Fruit fly (Drosophila melanogaster) whole organism, embryonic: ENCODE results near the gene Eig71Ed.

ENCODE experiments used
- ATbp ChIP-seq: fragments of 200-800 bp; sonication (Bioruptor generic); optimal IDR thresholded peaks from 2 replicates; lab custom pipeline; 2017; ENCODE audit warnings: missing biosample characterization, mild to moderate bottlenecking, missing genetic modification characterization, missing genetic modification reagents
- CG11560 ChIP-seq: fragments of 200-800 bp; sonication (Bioruptor generic); IDR thresholded peaks from 3 replicates; pipeline ENCODE4 v1.3.6; 2022; ENCODE audit warnings: missing biosample characterization, missing genetic modification characterization
- CG11696 ChIP-seq: fragments of 200-800 bp; sonication (Bioruptor generic); IDR thresholded peaks from 2 replicates; pipeline ENCODE4 v1.3.6; 2022; ENCODE audit warnings: missing biosample characterization, missing genetic modification characterization
- CG14667 ChIP-seq: fragments of 200-800 bp; sonication (Bioruptor generic); IDR thresholded peaks from 2 replicates; pipeline ENCODE4 v1.3.6; 2022; ENCODE audit warnings: missing biosample characterization, missing genetic modification characterization
- CG14965 ChIP-seq: fragments of 200-800 bp; sonication (Bioruptor generic); optimal IDR thresholded peaks from 2 replicates; lab custom pipeline; 2016; ENCODE audit warnings: missing biosample characterization, missing genetic modification characterization, borderline replicate concordance
- CG15073 ChIP-seq: fragments of 200-800 bp; sonication (Bioruptor generic); optimal IDR thresholded peaks from 2 replicates; lab custom pipeline; 2016; ENCODE audit warnings: missing biosample characterization, missing genetic modification characterization
- CG1529 ChIP-seq: fragments of 200-800 bp; sonication (Bioruptor generic); optimal IDR thresholded peaks from 3 replicates; lab custom pipeline; 2018; ENCODE audit warnings: missing biosample characterization, missing genetic modification characterization
- CG16779 ChIP-seq: fragments of 200-800 bp; sonication (Bioruptor generic); IDR thresholded peaks from 2 replicates; pipeline ENCODE4 v1.3.6; 2022; ENCODE audit warnings: missing biosample characterization, missing genetic modification characterization
- CG17361 ChIP-seq: fragments of 200-800 bp; sonication (Bioruptor generic); IDR thresholded peaks from 3 replicates; pipeline ENCODE4 v1.3.6; 2022; ENCODE audit warnings: missing biosample characterization, missing genetic modification characterization
- CG30403 ChIP-seq: fragments of 200-800 bp; sonication (Bioruptor generic); optimal IDR thresholded peaks from 3 replicates; lab custom pipeline; 2016; ENCODE audit warnings: missing biosample characterization, missing genetic modification characterization
- CG31441 ChIP-seq: fragments of 200-800 bp; sonication (Bioruptor generic); IDR thresholded peaks from 2 replicates; pipeline ENCODE4 v1.3.6; 2022; ENCODE audit warnings: missing biosample characterization, missing genetic modification characterization
- CG3407 ChIP-seq: fragments of 200-800 bp; sonication (Bioruptor generic); optimal IDR thresholded peaks from 2 replicates; lab custom pipeline; 2018; ENCODE audit warnings: missing biosample characterization, mild to moderate bottlenecking, missing genetic modification characterization
- CG43689 ChIP-seq: fragments of 200-800 bp; sonication (Bioruptor generic); IDR thresholded peaks from 2 replicates; pipeline ENCODE4 v1.3.6; 2022; ENCODE audit warnings: missing biosample characterization, missing genetic modification characterization
- CG5245 ChIP-seq: fragments of 200-800 bp; sonication (Bioruptor generic); optimal IDR thresholded peaks from 3 replicates; lab custom pipeline; 2016; ENCODE audit warnings: missing biosample characterization, missing genetic modification characterization
- CG8924 ChIP-seq: fragments of 200-800 bp; optimal IDR thresholded peaks from 3 replicates; lab custom pipeline; 2019; ENCODE audit warnings: missing biosample characterization, mild to moderate bottlenecking, missing genetic modification characterization, moderate library complexity
- CG9437 ChIP-seq: fragments of 200-800 bp; sonication (Bioruptor generic); optimal IDR thresholded peaks from 2 replicates; lab custom pipeline; 2018; ENCODE audit warnings: missing biosample characterization, mild to moderate bottlenecking, missing genetic modification characterization
- CG9727 ChIP-seq: fragments of 200-800 bp; sonication (Bioruptor generic); optimal IDR thresholded peaks from 3 replicates; lab custom pipeline; 2017; ENCODE audit warnings: missing biosample characterization, mild to moderate bottlenecking, missing genetic modification characterization
- Dbx ChIP-seq: fragments of 200-800 bp; sonication (Bioruptor generic); IDR thresholded peaks from 3 replicates; pipeline ENCODE4 v1.3.6; 2022; ENCODE audit warnings: missing biosample characterization, missing genetic modification characterization
- Fer1 ChIP-seq: fragments of 200-800 bp; sonication (Bioruptor generic); optimal IDR thresholded peaks from 2 replicates; lab custom pipeline; 2017; ENCODE audit warnings: missing biosample characterization, mild to moderate bottlenecking, missing genetic modification characterization
- Kr ChIP-seq: fragments of 200-800 bp; sonication (Bioruptor generic); optimal IDR thresholded peaks from 2 replicates; lab custom pipeline; 2017; ENCODE audit warnings: missing biosample characterization, mild to moderate bottlenecking, missing genetic modification characterization
- NC2α ChIP-seq: fragments of 200-800 bp; sonication (Bioruptor generic); optimal IDR thresholded peaks from 2 replicates; lab custom pipeline; 2016; ENCODE audit warnings: missing biosample characterization, missing genetic modification characterization
- Neu2 ChIP-seq: fragments of 200-800 bp; sonication (Bioruptor generic); optimal IDR thresholded peaks from 3 replicates; lab custom pipeline; 2016; ENCODE audit warnings: missing biosample characterization, missing genetic modification characterization, borderline replicate concordance
- Nf-YC ChIP-seq: fragments of 200-800 bp; optimal IDR thresholded peaks from 3 replicates; lab custom pipeline; 2019; ENCODE audit warnings: missing biosample characterization, mild to moderate bottlenecking, missing genetic modification characterization, moderate library complexity
- Oli ChIP-seq: fragments of 200-800 bp; sonication (Bioruptor generic); optimal IDR thresholded peaks from 2 replicates; lab custom pipeline; 2018; ENCODE audit warnings: missing biosample characterization, mild to moderate bottlenecking, missing genetic modification characterization, moderate library complexity
- Rfx ChIP-seq: fragments of 200-800 bp; sonication (Bioruptor generic); IDR thresholded peaks from 2 replicates; pipeline ENCODE4 v1.3.6; 2022; ENCODE audit warnings: missing biosample characterization, missing genetic modification characterization
- Tbp ChIP-seq: fragments of >200 bp; optimal IDR thresholded peaks from 2 replicates; lab custom pipeline; 2018; ENCODE audit warnings: missing biosample characterization, missing genetic modification characterization
- Vsx1 ChIP-seq: fragments of 200-800 bp; sonication (Bioruptor generic); optimal IDR thresholded peaks from 2 replicates; lab custom pipeline; 2017; ENCODE audit warnings: missing biosample characterization, mild to moderate bottlenecking, missing genetic modification characterization, missing genetic modification reagents
- ap ChIP-seq: fragments of 200-800 bp; sonication (Bioruptor generic); IDR thresholded peaks from 2 replicates; pipeline ENCODE4 v1.3.6; 2022; ENCODE audit warnings: missing biosample characterization, missing genetic modification characterization
- cad ChIP-seq: fragments of >200 bp; optimal IDR thresholded peaks from 2 replicates; lab custom pipeline; 2017; ENCODE audit warnings: missing biosample characterization, missing genetic modification characterization
- cg ChIP-seq: fragments of 200-800 bp; sonication (Bioruptor generic); optimal IDR thresholded peaks from 3 replicates; lab custom pipeline; 2019; ENCODE audit warnings: missing biosample characterization, mild to moderate bottlenecking, missing genetic modification characterization, moderate library complexity
- chif ChIP-seq, 2 experiments: fragments of 200-800 bp; sonication (Bioruptor generic); optimal IDR thresholded peaks; 3 replicates each; lab custom pipeline; 2016; ENCODE audit warnings: missing biosample characterization in 2 of 2, missing genetic modification characterization in 2 of 2
- disco-r ChIP-seq: fragments of 200-800 bp; sonication (Bioruptor generic); optimal IDR thresholded peaks from 2 replicates; lab custom pipeline; 2016; ENCODE audit warnings: missing biosample characterization, missing genetic modification characterization
- ewg ChIP-seq: fragments of 200-800 bp; sonication (Bioruptor generic); optimal IDR thresholded peaks from 3 replicates; lab custom pipeline; 2017; ENCODE audit warnings: mild to moderate bottlenecking, missing biosample characterization, missing genetic modification reagents, missing genetic modification characterization
- gcm2 ChIP-seq: fragments of 200-800 bp; sonication (Bioruptor generic); optimal IDR thresholded peaks from 2 replicates; lab custom pipeline; 2016; ENCODE audit warnings: missing biosample characterization, missing genetic modification characterization
- gsb ChIP-seq: fragments of 200-800 bp; sonication (Bioruptor generic); IDR thresholded peaks from 2 replicates; pipeline ENCODE4 v1.3.6; 2022; ENCODE audit warnings: missing biosample characterization, missing genetic modification characterization
- gt ChIP-seq: fragments of 200-800 bp; sonication (Bioruptor generic); IDR thresholded peaks from 2 replicates; pipeline ENCODE4 v1.3.6; 2022; ENCODE audit warnings: missing biosample characterization, missing genetic modification characterization
- kah ChIP-seq: fragments of 200-800 bp; sonication (Bioruptor generic); optimal IDR thresholded peaks from 2 replicates; lab custom pipeline; 2018; ENCODE audit warnings: missing biosample characterization, mild to moderate bottlenecking, missing genetic modification characterization
- klu ChIP-seq: fragments of 200-800 bp; sonication (Bioruptor generic); IDR thresholded peaks from 2 replicates; pipeline ENCODE4 v1.3.6; 2022; ENCODE audit warnings: missing biosample characterization, missing genetic modification characterization
- lbe ChIP-seq: fragments of 200-800 bp; sonication (Bioruptor generic); optimal IDR thresholded peaks from 2 replicates; lab custom pipeline; 2016; ENCODE audit warnings: missing biosample characterization, mild to moderate bottlenecking, missing genetic modification characterization
- mirr ChIP-seq: fragments of 200-800 bp; sonication (Bioruptor generic); optimal IDR thresholded peaks from 3 replicates; lab custom pipeline; 2018; ENCODE audit warnings: missing biosample characterization, mild to moderate bottlenecking, missing genetic modification characterization
- nau ChIP-seq: fragments of 200-800 bp; sonication (Bioruptor generic); optimal IDR thresholded peaks from 3 replicates; lab custom pipeline; 2017; ENCODE audit warnings: missing biosample characterization, mild to moderate bottlenecking, missing genetic modification characterization, missing genetic modification reagents
- odd ChIP-seq: fragments of 200-800 bp; sonication (Bioruptor generic); optimal IDR thresholded peaks from 2 replicates; lab custom pipeline; 2017; ENCODE audit warnings: missing biosample characterization, mild to moderate bottlenecking, missing genetic modification characterization
- pb ChIP-seq: fragments of 200-800 bp; sonication (Bioruptor generic); optimal IDR thresholded peaks from 3 replicates; lab custom pipeline; 2016; ENCODE audit warnings: missing biosample characterization, missing genetic modification characterization
- peb ChIP-seq: fragments of 200-800 bp; sonication (Bioruptor generic); IDR thresholded peaks from 2 replicates; pipeline ENCODE4 v1.3.6; 2022; ENCODE audit warnings: missing biosample characterization, missing genetic modification characterization
- repo ChIP-seq: fragments of 200-800 bp; sonication (Bioruptor generic); optimal IDR thresholded peaks from 2 replicates; lab custom pipeline; 2016; ENCODE audit warnings: missing biosample characterization, missing genetic modification characterization
- sd ChIP-seq: fragments of 200-800 bp; sonication (Bioruptor generic); optimal IDR thresholded peaks from 3 replicates; lab custom pipeline; 2018; ENCODE audit warnings: missing biosample characterization, mild to moderate bottlenecking, missing genetic modification characterization, moderate library complexity
- seq ChIP-seq: fragments of 200-800 bp; sonication (Bioruptor generic); IDR thresholded peaks from 2 replicates; pipeline ENCODE4 v1.3.6; 2022; ENCODE audit warnings: missing biosample characterization, missing genetic modification characterization
- sim ChIP-seq: fragments of 200-800 bp; sonication (Bioruptor generic); IDR thresholded peaks from 2 replicates; pipeline ENCODE4 v1.3.6; 2022; ENCODE audit warnings: missing biosample characterization, missing genetic modification characterization
- stc ChIP-seq: fragments of 200-800 bp; sonication (Bioruptor generic); IDR thresholded peaks from 2 replicates; pipeline ENCODE4 v1.3.6; 2022; ENCODE audit warnings: missing biosample characterization, missing genetic modification characterization
- vvl ChIP-seq: fragments of 200-800 bp; sonication (Bioruptor generic); IDR thresholded peaks from 2 replicates; pipeline ENCODE4 v1.3.6; 2022; ENCODE audit warnings: missing biosample characterization, missing genetic modification characterization
- z ChIP-seq: fragments of 200-800 bp; sonication (Bioruptor generic); IDR thresholded peaks from 3 replicates; pipeline ENCODE4 v1.3.6; 2022; ENCODE audit warnings: missing biosample characterization, missing genetic modification characterization

Gene Eig71Ed

dm6 chr3L:15619626-15620247 lies 32.6 kb upstream of the Eig71Ed start, which contains the start of gene Phs (continued):
- TF ChIP-seq CG1529 (GFP tag; lab: Kevin White, UChicago) (peak; percentile 19), ewg (GFP tag; lab: Kevin White, UChicago) (peak; percentile 82), CG11696 (no peak), mirr (GFP tag; lab: Kevin White, UChicago) (peak; percentile 53), pb (GFP tag; lab: Kevin White, UChicago) (peak; percentile 80), CG11560 (tag; lab: Robert Waterston, UW) (no peak), CG9437 (GFP tag; lab: Kevin White, UChicago) (peak; percentile 44), lbe (GFP tag; lab: Kevin White, UChicago) (peak; percentile 84), CG15073 (GFP tag; lab: Kevin White, UChicago) (no peak), nau (GFP tag; lab: Kevin White, UChicago) (peak; percentile 71), cad (no peak), seq (GFP tag; lab: Robert Waterston, UW) (peak; percentile 78), Neu2 (GFP tag; lab: Kevin White, UChicago) (peak; percentile 0), disco-r (peak; percentile 74), Nf-YC (tag; lab: Kevin White, UChicago) (peak; percentile 46), Rfx (GFP tag; lab: Robert Waterston, UW) (peak; percentile 94), odd (GFP tag; lab: Kevin White, UChicago) (no peak), chif (GFP tag; optimal IDR thresholded peaks at IDR 0.05; lab: Kevin White, UChicago) (peak; percentile 72 to 87), cg (GFP tag; lab: Kevin White, UChicago) (peak; percentile 98), CG5245 (GFP tag; lab: Kevin White, UChicago) (peak; percentile 77), gt (GFP tag; lab: Robert Waterston, UW) (peak; percentile 12; the same call in 1 of the 2 replicates), klu (GFP tag; lab: Robert Waterston, UW) (peak; percentile 73), ATbp (GFP tag; lab: Kevin White, UChicago) (peak; percentile 67), CG14965 (GFP tag; lab: Kevin White, UChicago) (peak; percentile 52), sd (tag; lab: Kevin White, UChicago) (peak; percentile 42), ap (GFP tag; lab: Robert Waterston, UW) (peak; percentile 68), stc (GFP tag; lab: Robert Waterston, UW) (peak; percentile 48; the same call in 1 of the 2 replicates), CG43689 (GFP tag; lab: Robert Waterston, UW) (no peak), Oli (peak; percentile 9), Kr (GFP tag; lab: Kevin White, UChicago) (no peak), sim (no peak), CG14667 (GFP tag; lab: Robert Waterston, UW) (0 out of 2 replicates have a peak, but pooled peaks have one; percentile 51), CG3407 (GFP tag; lab: Kevin White, UChicago) (peak; percentile 60), vvl (GFP tag; lab: Robert Waterston, UW) (peak; percentile 88), gsb (GFP tag; lab: Robert Waterston, UW) (peak; percentile 61; the same call in 1 of the 2 replicates), Vsx1 (peak; percentile 15), repo (peak; percentile 86), Dbx (GFP tag; lab: Robert Waterston, UW) (peak; percentile 93), CG16779 (GFP tag; lab: Robert Waterston, UW) (peak; percentile 83), CG31441 (GFP tag; lab: Robert Waterston, UW) (peak; percentile 46; the same call in 1 of the 2 replicates), Tbp (no peak), kah (GFP tag; lab: Kevin White, UChicago) (no peak), CG9727 (GFP tag; lab: Kevin White, UChicago) (peak; percentile 10), NC2α (GFP tag; lab: Kevin White, UChicago) (peak; percentile 80), z (GFP tag; lab: Robert Waterston, UW) (peak; percentile 42; the same call in 1 of the 3 replicates), gcm2 (peak; percentile 43), CG8924 (peak; percentile 38), CG17361 (GFP tag; lab: Robert Waterston, UW) (peak; percentile 50; the same call in 1 of the 3 replicates), Fer1 (GFP tag; lab: Kevin White, UChicago) (peak; percentile 79), CG30403 (GFP tag; lab: Kevin White, UChicago) (peak; percentile 78), peb (peak; percentile 72)
